Worm (Caenorhabditis elegans) whole organism, mixed stage, embryonic: ENCODE data around the gene C05C8.5.

Experiments
- M03D4.4 ChIP-seq: sonication (generic microtip); optimal IDR thresholded peaks from 2 replicates; lab custom pipeline; 2017; ENCODE audit warnings: mild to moderate bottlenecking, missing genetic modification characterization, missing compliant biosample characterization
- bed-3 ChIP-seq: fragments of 200-800 bp; sonication (Bioruptor generic); optimal IDR thresholded peaks from 3 replicates; lab custom pipeline; 2018; ENCODE audit warnings: mild to moderate bottlenecking, missing genetic modification characterization, moderate library complexity, missing compliant biosample characterization
- blmp-1 ChIP-seq: fragments of 150-350 bp; optimal IDR thresholded peaks from 2 replicates; lab custom pipeline; 2014; ENCODE audit warnings: missing biosample characterization, missing genetic modification characterization
- ceh-43 ChIP-seq: fragments of 200-800 bp; sonication (Bioruptor generic); optimal IDR thresholded peaks from 2 replicates; lab custom pipeline; 2018; ENCODE audit warnings: mild to moderate bottlenecking, missing genetic modification characterization, moderate library complexity, missing compliant biosample characterization
- ceh-83 ChIP-seq: fragments of 200-800 bp; sonication (Bioruptor generic); optimal IDR thresholded peaks from 2 replicates; lab custom pipeline; 2018; ENCODE audit warnings: mild to moderate bottlenecking, missing genetic modification characterization, missing compliant biosample characterization
- ces-1 ChIP-seq: fragments of 150-350 bp; optimal IDR thresholded peaks from 2 replicates; lab custom pipeline; 2014; ENCODE audit warnings: missing biosample characterization, missing genetic modification reagents, missing genetic modification characterization
- drap-1 ChIP-seq: fragments of 200-800 bp; sonication (Bioruptor generic); optimal IDR thresholded peaks from 3 replicates; lab custom pipeline; 2018; ENCODE audit warnings: mild to moderate bottlenecking, missing genetic modification characterization, missing compliant biosample characterization
- elt-1 ChIP-seq: sonication (generic microtip); optimal IDR thresholded peaks from 2 replicates; lab custom pipeline; 2017; ENCODE audit warnings: missing genetic modification characterization, mild to moderate bottlenecking, missing compliant biosample characterization, antibody characterized with exemption, moderate library complexity, borderline replicate concordance; ENCODE audit not compliant: insufficient read depth
- ham-2 ChIP-seq: fragments of 200-800 bp; sonication (Bioruptor generic); optimal IDR thresholded peaks from 2 replicates; lab custom pipeline; 2018; ENCODE audit warnings: mild to moderate bottlenecking, missing genetic modification characterization, missing compliant biosample characterization
- hlh-1 ChIP-seq: fragments of 150-350 bp; optimal IDR thresholded peaks from 2 replicates; lab custom pipeline; 2014; ENCODE audit warnings: missing biosample characterization, missing genetic modification reagents, missing genetic modification characterization
- lsy-2 ChIP-seq: fragments of 150-350 bp; optimal IDR thresholded peaks from 2 replicates; lab custom pipeline; 2014; ENCODE audit warnings: missing biosample characterization, missing genetic modification characterization
- mab-5 ChIP-seq: fragments of 150-350 bp; optimal IDR thresholded peaks from 2 replicates; lab custom pipeline; 2014; ENCODE audit warnings: missing biosample characterization, missing genetic modification characterization
- mls-2 ChIP-seq: sonication (generic microtip); optimal IDR thresholded peaks from 2 replicates; lab custom pipeline; 2016; ENCODE audit warnings: mild to moderate bottlenecking, missing genetic modification characterization, moderate library complexity, missing compliant biosample characterization
- nhr-2 ChIP-seq: fragments of 150-350 bp; optimal IDR thresholded peaks from 2 replicates; lab custom pipeline; 2014; ENCODE audit warnings: missing biosample characterization, missing genetic modification characterization
- nhr-237 ChIP-seq: fragments of 150-350 bp; optimal IDR thresholded peaks from 2 replicates; lab custom pipeline; 2014; ENCODE audit warnings: missing biosample characterization, missing genetic modification characterization
- nhr-28 ChIP-seq: fragments of 150-350 bp; optimal IDR thresholded peaks from 2 replicates; lab custom pipeline; 2014; ENCODE audit warnings: missing biosample characterization, missing genetic modification characterization
- sem-2 ChIP-seq: fragments of 200-800 bp; sonication (Bioruptor generic); optimal IDR thresholded peaks from 2 replicates; lab custom pipeline; 2018; ENCODE audit warnings: mild to moderate bottlenecking, missing genetic modification characterization, missing compliant biosample characterization
- unc-120 ChIP-seq: sonication (generic microtip); optimal IDR thresholded peaks from 2 replicates; lab custom pipeline; 2017; ENCODE audit warnings: missing genetic modification characterization, missing compliant biosample characterization; ENCODE audit not compliant: poor library complexity, severe bottlenecking
- unc-39 ChIP-seq: fragments of 150-350 bp; optimal IDR thresholded peaks from 2 replicates; lab custom pipeline; 2014; ENCODE audit warnings: missing biosample characterization, missing genetic modification characterization
- unc-62 ChIP-seq: fragments of 150-350 bp; optimal IDR thresholded peaks from 2 replicates; lab custom pipeline; 2014; ENCODE audit warnings: missing biosample characterization, missing genetic modification reagents, missing genetic modification characterization
- zip-8 ChIP-seq: fragments of 150-350 bp; optimal IDR thresholded peaks from 2 replicates; lab custom pipeline; 2014; ENCODE audit warnings: missing biosample characterization, missing genetic modification characterization
- ztf-11 ChIP-seq: fragments of 150-350 bp; optimal IDR thresholded peaks from 2 replicates; lab custom pipeline; 2014; ENCODE audit warnings: missing biosample characterization, missing genetic modification characterization

Gene C05C8.5

DNA sequence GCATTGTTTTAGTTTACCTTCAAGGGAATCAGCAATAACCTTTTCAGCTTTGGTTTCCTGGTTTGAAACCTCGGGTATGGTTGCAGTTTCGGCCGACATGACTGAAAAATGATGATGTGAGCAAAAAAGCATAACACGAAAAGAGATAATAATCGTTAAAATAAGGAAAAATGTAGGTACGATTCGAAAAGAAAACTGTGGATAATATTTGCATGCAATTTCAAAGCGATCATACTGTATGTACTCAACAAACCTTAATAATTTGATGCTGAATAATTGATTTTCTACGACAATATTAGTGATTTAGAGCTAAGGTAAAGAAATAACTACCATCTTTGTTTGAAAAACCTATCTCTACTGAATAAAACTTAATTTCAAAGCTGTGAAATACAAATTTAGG is 38.6 kb downstream of the C05C8.5 start, which contains the start of gene attf-2:
Gene attf-2, minus strand, starts transcription at position 101 of the 400 bp plus-strand sequence.
- TF ChIP-seq unc-39 (no peak), mls-2 (tag; lab: Kevin White, UChicago) (no peak)

DNA sequence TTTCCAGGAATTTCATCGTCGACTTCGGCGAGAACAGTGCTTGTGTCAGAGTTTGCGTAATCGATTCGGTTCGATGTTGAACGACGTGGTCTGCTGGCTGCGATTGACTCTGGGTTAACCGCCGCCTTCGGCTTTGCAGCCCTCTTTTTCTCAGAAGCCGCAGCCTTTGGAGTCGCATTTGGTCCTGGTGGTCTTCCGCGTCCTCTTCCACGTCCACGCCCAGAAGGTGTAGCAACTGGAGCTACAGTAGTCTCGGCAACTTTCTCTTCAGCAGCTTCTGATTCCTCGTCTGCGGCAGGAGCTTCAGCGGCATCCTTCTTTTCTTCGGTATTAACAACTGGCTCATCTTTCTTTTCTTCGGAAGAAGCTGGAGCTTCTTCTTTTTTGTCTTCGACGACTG is 39.8 kb downstream of the C05C8.5 start:
- no peak for TF ChIP-seq nhr-28 (tag; lab: Kevin White, UChicago)
- no peak for TF ChIP-seq drap-1 (GFP tag; lab: Kevin White, UChicago)
- TF ChIP-seq M03D4.4 = no peak
- no peak for TF ChIP-seq unc-62 (GFP tag; lab: Kevin White, UChicago)
- no peak for TF ChIP-seq lsy-2 (tag; lab: Kevin White, UChicago)
- no peak for TF ChIP-seq nhr-237 (tag; lab: Kevin White, UChicago)
- TF ChIP-seq mab-5 = no peak
- TF ChIP-seq, all 35 proteins: peak for 0

DNA sequence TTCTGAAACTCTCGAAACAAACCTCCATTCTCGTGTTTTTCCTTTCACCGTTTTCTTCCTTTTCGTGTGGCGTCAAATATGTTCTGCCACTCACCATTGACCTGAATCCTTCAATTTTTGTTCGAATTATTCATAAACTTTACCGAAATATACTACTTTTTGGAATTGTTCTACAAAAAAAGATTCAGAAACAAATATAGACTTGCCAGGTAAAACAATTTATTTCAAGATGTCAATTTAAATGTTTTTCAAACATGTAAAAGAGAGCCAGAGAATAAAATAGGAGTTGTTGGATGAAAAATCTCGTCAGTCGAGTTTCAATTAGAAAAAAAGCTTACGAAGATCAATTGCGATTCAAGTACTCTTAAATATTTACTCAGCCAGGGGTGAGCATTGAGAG is 41.1 kb downstream of the C05C8.5 start, which contains the start of gene F09G2.8:
Gene F09G2.8, minus strand, starts transcription at position 101 of the 400 bp plus-strand sequence.
- no peak for TF ChIP-seq sem-2 (GFP tag; lab: Kevin White, UChicago)

DNA sequence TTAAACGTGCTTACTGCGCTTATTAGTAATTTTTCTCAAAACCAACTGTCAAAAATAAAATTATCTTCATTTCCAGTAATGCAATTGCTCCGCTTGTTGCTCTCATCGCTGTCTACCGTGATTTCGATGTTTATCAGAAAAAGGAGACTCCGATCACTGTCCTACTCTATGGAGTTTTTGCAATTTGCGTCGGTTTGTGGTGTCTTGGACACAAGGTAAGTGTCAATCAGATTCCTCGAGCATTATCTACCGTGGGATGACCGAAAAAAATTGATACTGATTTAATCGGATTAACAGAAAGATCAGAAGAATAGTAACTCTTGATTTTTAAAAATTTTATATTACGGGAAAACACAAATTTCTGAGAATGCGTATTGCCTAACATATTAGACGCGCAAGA is 47.3 kb downstream of the C05C8.5 start:
- no peak for TF ChIP-seq nhr-2 (tag; lab: Kevin White, UChicago)
- TF ChIP-seq nhr-237 (tag; lab: Kevin White, UChicago) = no peak
- no peak for TF ChIP-seq zip-8 (tag; lab: Kevin White, UChicago)
- no peak for TF ChIP-seq unc-39
- TF ChIP-seq bed-3 (GFP tag; lab: Kevin White, UChicago) = no peak
- no peak for TF ChIP-seq elt-1 (tag; lab: Kevin White, UChicago)
- no peak for TF ChIP-seq ceh-43
- TF ChIP-seq blmp-1 (tag; lab: Kevin White, UChicago) = no peak
- TF ChIP-seq ceh-83 = no peak
- TF ChIP-seq sem-2 (GFP tag; lab: Kevin White, UChicago) = no peak
- TF ChIP-seq mab-5 = no peak

DNA sequence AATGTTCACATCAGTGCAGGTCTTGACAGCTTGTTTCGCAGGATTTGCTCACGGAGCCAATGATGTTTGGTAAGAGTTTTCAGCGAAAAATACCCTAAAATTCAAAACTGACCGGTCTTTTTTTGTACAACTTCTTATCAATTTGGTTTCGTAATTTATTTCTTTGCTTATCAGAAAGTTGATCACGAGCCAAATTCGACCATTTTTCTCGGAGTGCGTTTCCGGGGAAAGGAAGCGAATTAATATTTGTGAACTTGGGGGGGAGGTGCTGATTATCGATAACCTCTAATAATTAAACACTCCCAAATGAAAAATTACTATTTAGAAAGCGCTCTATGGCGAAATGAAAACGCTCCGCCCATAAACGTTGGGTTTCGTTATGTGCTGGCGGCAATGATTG is 48.0 kb downstream of the C05C8.5 start:
- TF ChIP-seq unc-39 = no peak
- TF ChIP-seq, all 35 proteins: peak for 0

DNA sequence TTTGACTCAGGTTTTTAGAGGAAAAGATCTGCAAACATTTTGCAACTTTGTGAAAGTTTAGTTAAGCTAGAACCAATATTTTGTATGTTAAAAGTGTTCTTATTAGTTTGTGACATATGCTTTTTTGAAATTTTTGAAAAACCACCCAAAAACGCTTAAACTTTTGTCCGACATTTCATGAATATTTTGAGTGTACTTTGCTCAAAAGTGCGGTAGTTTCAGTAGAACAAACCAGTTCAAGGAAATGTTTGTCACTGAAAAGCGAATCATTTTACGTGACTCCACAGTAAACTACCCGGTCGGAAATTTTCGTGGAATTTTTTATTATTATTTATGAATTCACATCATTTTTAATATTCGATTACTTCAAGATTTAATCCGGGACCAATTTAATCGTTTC is 50.1 kb downstream of the C05C8.5 start, which contains the start of gene pitr-5:
Gene pitr-5, plus strand, starts transcription at position 301 of the 400 bp plus-strand sequence.
- TF ChIP-seq ztf-11 (tag; lab: Kevin White, UChicago) (no peak), ceh-83 (no peak), M03D4.4 (no peak), hlh-1 (tag; lab: Kevin White, UChicago) (no peak), zip-8 (tag; lab: Kevin White, UChicago) (no peak), nhr-237 (tag; lab: Kevin White, UChicago) (no peak), ces-1 (GFP tag; lab: Kevin White, UChicago) (no peak), ham-2 (no peak), mls-2 (tag; lab: Kevin White, UChicago) (no peak), nhr-28 (tag; lab: Kevin White, UChicago) (no peak), unc-39 (no peak), unc-120 (no peak)
